Worm (Caenorhabditis elegans): ENCODE data around the gene F53A2.1.
"Not testable (repeated sequence)": the region's sequence is repeated elsewhere in the genome, so short reads cannot be mapped to it uniquely, and the experiment has no call there.

DNA sequence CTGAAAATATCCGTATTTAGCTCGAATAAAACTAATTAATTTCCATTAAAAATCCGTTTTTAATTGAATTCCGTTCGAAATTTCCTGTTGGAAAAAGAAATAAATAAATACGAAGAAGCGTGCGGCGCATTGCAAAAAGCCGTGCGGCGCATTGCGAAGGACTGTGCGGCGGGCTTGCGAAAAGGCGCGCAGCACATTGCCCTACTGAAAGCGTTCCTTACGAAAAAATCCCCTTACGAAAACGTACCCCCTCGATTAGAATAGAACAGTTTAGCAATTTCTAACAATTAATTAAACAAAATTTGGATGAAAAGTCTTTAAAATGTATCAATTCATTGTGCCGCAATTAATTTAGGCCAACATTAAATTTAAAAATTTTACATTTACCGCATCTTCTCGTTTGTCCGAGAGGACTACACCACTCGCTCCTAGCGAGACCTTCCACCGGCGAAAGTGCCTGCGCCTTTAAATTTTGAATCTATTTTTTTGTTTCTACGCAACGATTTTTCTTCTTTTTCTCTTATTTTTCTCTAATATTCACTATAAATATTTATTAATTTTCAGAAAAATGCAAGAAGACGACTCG, 28.3 kb downstream of the F53A2.1 start, which contains the start of gene npp-18:
- not testable (repeated sequence) for TF ChIP-seq lin-39 (tag; optimal IDR thresholded peaks at IDR 0.05); spr-1 (tag; optimal IDR thresholded peaks at IDR 0.05); unc-62 (GFP tag; optimal IDR thresholded peaks at IDR 0.05 in 1 of 2); unc-62 (tag; optimal IDR thresholded peaks at IDR 0.05); ama-1 (optimal IDR thresholded peaks at IDR 0.05)
- TF ChIP-seq lin-1 (GFP tag; IDR thresholded peaks at IDR 0.05), result 0 out of 2 replicates have a peak, but pooled peaks have one; percentile 54
- peak in 1 of 2 experiments; percentile 86 for TF ChIP-seq lsy-2 (tag; optimal IDR thresholded peaks at IDR 0.05)
- peak; percentile 4 for TF ChIP-seq hlh-30 (tag; optimal IDR thresholded peaks at IDR 0.05; ENCODE audit: insufficient read depth)

Measured in whole organism, L4 larva.